Worm (Caenorhabditis elegans) whole organism, L4 larva: ENCODE measurements around the gene C25F9.4.

Source experiments
- ZK546.5 ChIP-seq, 2 experiments: sonication (generic microtip); optimal IDR thresholded peaks; 2 replicates each; lab custom pipeline; 2017; ENCODE audit warnings: missing biosample characterization in 2 of 2, missing genetic modification characterization in 2 of 2
- lin-39 ChIP-seq: fragments of 150-350 bp; optimal IDR thresholded peaks from 2 replicates; lab custom pipeline; 2014; ENCODE audit warnings: missing biosample characterization, missing genetic modification reagents, missing genetic modification characterization
- lir-3 ChIP-seq: sonication (generic microtip); optimal IDR thresholded peaks from 2 replicates; lab custom pipeline; 2016; ENCODE audit warnings: mild to moderate bottlenecking, missing genetic modification characterization, missing compliant biosample characterization
- madf-5 ChIP-seq, 2 experiments: fragments of 200-800 bp; sonication (Bioruptor generic); IDR thresholded peaks; 2 replicates each; pipeline ENCODE4 v1.3.6; 2022; ENCODE audit warnings: missing compliant biosample characterization in 2 of 2, missing genetic modification characterization in 2 of 2
- nhr-237 ChIP-seq: sonication (generic microtip); optimal IDR thresholded peaks from 2 replicates; lab custom pipeline; 2017; ENCODE audit warnings: missing biosample characterization, missing genetic modification characterization
- nhr-76 ChIP-seq: fragments of 150-350 bp; optimal IDR thresholded peaks from 2 replicates; lab custom pipeline; 2014; ENCODE audit warnings: missing biosample characterization, missing genetic modification characterization
- pqm-1 ChIP-seq: sonication (generic microtip); optimal IDR thresholded peaks from 2 replicates; lab custom pipeline; 2017; ENCODE audit warnings: missing biosample characterization, missing genetic modification characterization
- zfp-2 ChIP-seq: sonication (generic microtip); optimal IDR thresholded peaks from 2 replicates; lab custom pipeline; 2016; ENCODE audit warnings: mild to moderate bottlenecking, missing genetic modification characterization, missing compliant biosample characterization
- zfp-3 ChIP-seq: fragments of 200-800 bp; sonication (Bioruptor generic); conservative IDR thresholded peaks from 2 replicates; pipeline ENCODE4 v1.3.6; 2022; ENCODE audit warnings: missing genetic modification reagents, missing genetic modification characterization, missing compliant biosample characterization
- ztf-7 ChIP-seq: fragments of 150-350 bp; optimal IDR thresholded peaks from 2 replicates; lab custom pipeline; 2014; ENCODE audit warnings: missing biosample characterization, missing genetic modification characterization

DNA sequence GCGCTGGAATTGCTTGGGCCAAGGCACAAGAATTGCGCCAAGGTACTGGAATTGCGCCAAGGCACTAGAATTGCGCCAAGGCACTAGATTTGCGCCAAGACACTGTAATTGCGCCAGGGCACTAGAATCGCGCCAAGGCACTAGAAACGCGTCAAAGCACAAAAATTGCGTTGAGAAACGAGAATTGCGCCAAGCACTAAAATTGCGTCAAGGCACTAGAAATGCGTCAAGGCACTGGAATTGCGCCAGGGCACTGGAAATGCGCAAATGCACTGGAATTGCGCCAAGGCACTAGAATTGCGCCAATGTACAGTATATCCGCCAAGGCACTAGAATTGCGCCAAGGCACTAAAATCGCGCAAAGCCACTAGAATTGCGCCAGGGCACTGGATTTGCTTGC, 44.6 kb downstream of the C25F9.4 start:
- TF ChIP-seq ztf-7 (no peak), lin-39 (tag; lab: Kevin White, UChicago) (no peak), nhr-237 (tag; lab: Kevin White, UChicago) (no peak), nhr-76 (tag; lab: Kevin White, UChicago) (no peak), ZK546.5 (tag; optimal IDR thresholded peaks at IDR 0.05; lab: Kevin White, UChicago) (no peak), zfp-2 (tag; lab: Kevin White, UChicago) (no peak), madf-5 (GFP tag; IDR thresholded peaks at IDR 0.05; lab: Robert Waterston, UW) (no peak), pqm-1 (no peak), lir-3 (tag; lab: Kevin White, UChicago) (no peak), zfp-3 (no peak)
